Worm (Caenorhabditis elegans) whole organism, L4 larva: ENCODE results near the gene srx-112.
A peak's percentile ranks its signal among the peaks of the same experiment; 100 is the strongest.

Experiments used
- F37D6.2 ChIP-seq: sonication (generic microtip); optimal IDR thresholded peaks from 2 replicates; lab custom pipeline; 2016; ENCODE audit warnings: mild to moderate bottlenecking, missing genetic modification characterization, missing compliant biosample characterization
- F49E8.2 ChIP-seq: sonication (generic microtip); optimal IDR thresholded peaks from 2 replicates; lab custom pipeline; 2016; ENCODE audit warnings: missing compliant biosample characterization, mild to moderate bottlenecking, missing genetic modification characterization, borderline replicate concordance
- Y5F2A.4 ChIP-seq: fragments of 200-800 bp; sonication (Bioruptor generic); optimal IDR thresholded peaks from 2 replicates; lab custom pipeline; 2018; ENCODE audit warnings: mild to moderate bottlenecking, missing genetic modification characterization, missing compliant biosample characterization
- Y75B8A.6 ChIP-seq: fragments of 200-800 bp; sonication (Bioruptor generic); IDR thresholded peaks from 2 replicates; pipeline ENCODE4 v1.3.6; 2022; ENCODE audit warnings: missing genetic modification reagents, missing genetic modification characterization, missing compliant biosample characterization
- aly-2 ChIP-seq: sonication (generic microtip); optimal IDR thresholded peaks from 2 replicates; lab custom pipeline; 2018; ENCODE audit warnings: missing biosample characterization, missing genetic modification characterization
- ama-1 ChIP-seq: fragments of 150-350 bp; optimal IDR thresholded peaks from 2 replicates; lab custom pipeline; 2014; ENCODE audit warnings: inconsistent platforms, mixed read lengths
- arid-1 ChIP-seq: fragments of 200-800 bp; sonication (Bioruptor generic); conservative IDR thresholded peaks from 2 replicates; pipeline ENCODE4 v1.3.6; 2022; ENCODE audit warnings: missing genetic modification reagents, missing genetic modification characterization, missing compliant biosample characterization
- attf-4 ChIP-seq: sonication (generic microtip); optimal IDR thresholded peaks from 3 replicates; lab custom pipeline; 2017; ENCODE audit warnings: missing biosample characterization, missing genetic modification characterization
- ces-1 ChIP-seq: fragments of 150-350 bp; sonication (generic microtip); optimal IDR thresholded peaks from 4 replicates; lab custom pipeline; 2014; ENCODE audit warnings: missing biosample characterization, missing genetic modification reagents, missing genetic modification characterization
- cey-2 ChIP-seq: sonication (generic microtip); optimal IDR thresholded peaks from 3 replicates; lab custom pipeline; 2017; ENCODE audit warnings: missing genetic modification characterization, mild to moderate bottlenecking, missing compliant biosample characterization, antibody characterized with exemption, borderline replicate concordance; ENCODE audit not compliant: insufficient read depth
- daf-8 ChIP-seq: fragments of 200-800 bp; sonication (Bioruptor generic); IDR thresholded peaks from 2 replicates; pipeline ENCODE4 v1.3.6; 2022; ENCODE audit warnings: missing genetic modification characterization, missing compliant biosample characterization
- duxl-1 ChIP-seq: sonication (generic microtip); optimal IDR thresholded peaks from 2 replicates; lab custom pipeline; 2016; ENCODE audit warnings: mild to moderate bottlenecking, missing genetic modification characterization, moderate library complexity, missing compliant biosample characterization; ENCODE audit not compliant: poor library complexity
- dve-1 ChIP-seq: sonication (generic microtip); optimal IDR thresholded peaks from 2 replicates; lab custom pipeline; 2017; ENCODE audit warnings: antibody characterized with exemption, mild to moderate bottlenecking, missing genetic modification characterization, missing compliant biosample characterization; ENCODE audit not compliant: insufficient read depth
- egl-43 ChIP-seq: fragments of 200-800 bp; sonication (Bioruptor generic); IDR thresholded peaks from 2 replicates; pipeline ENCODE4 v1.3.6; 2022; ENCODE audit warnings: missing genetic modification reagents, missing genetic modification characterization, missing compliant biosample characterization
- gei-8 ChIP-seq: fragments of 200-800 bp; sonication (Bioruptor generic); optimal IDR thresholded peaks from 2 replicates; lab custom pipeline; 2018; ENCODE audit warnings: mild to moderate bottlenecking, missing genetic modification characterization, missing compliant biosample characterization
- hif-1 ChIP-seq, 2 experiments: sonication (generic microtip); optimal IDR thresholded peaks; 2 replicates each; lab custom pipeline; 2016 to 2017; ENCODE audit warnings: missing compliant biosample characterization in 2 of 2, missing genetic modification characterization in 2 of 2, missing genetic modification reagents in 2 of 2, missing genotype in 2 of 2, mild to moderate bottlenecking in 1 of 2
- hlh-11 ChIP-seq: fragments of 200-800 bp; sonication (Bioruptor generic); optimal IDR thresholded peaks from 2 replicates; lab custom pipeline; 2018; ENCODE audit warnings: mild to moderate bottlenecking, missing genetic modification characterization, missing compliant biosample characterization
- hlh-30 ChIP-seq: sonication (generic microtip); optimal IDR thresholded peaks from 2 replicates; lab custom pipeline; 2017; ENCODE audit warnings: antibody characterized with exemption, mild to moderate bottlenecking, missing genetic modification characterization, missing compliant biosample characterization; ENCODE audit not compliant: insufficient read depth
- jun-1 ChIP-seq: fragments of 150-350 bp; optimal IDR thresholded peaks from 2 replicates; lab custom pipeline; 2014; ENCODE audit warnings: missing biosample characterization, missing genetic modification reagents, missing genetic modification characterization
- lin-15B ChIP-seq: fragments of 150-350 bp; sonication (generic microtip); optimal IDR thresholded peaks from 3 replicates; lab custom pipeline; 2014; ENCODE audit warnings: missing biosample characterization, missing genetic modification characterization
- lin-29 ChIP-seq: fragments of 200-800 bp; sonication (Bioruptor generic); IDR thresholded peaks from 2 replicates; pipeline ENCODE4 v1.3.6; 2022; ENCODE audit warnings: missing genetic modification reagents, missing genetic modification characterization, missing compliant biosample characterization
- lir-3 ChIP-seq: sonication (generic microtip); optimal IDR thresholded peaks from 2 replicates; lab custom pipeline; 2016; ENCODE audit warnings: mild to moderate bottlenecking, missing genetic modification characterization, missing compliant biosample characterization
- mdl-1 ChIP-seq, 2 experiments: fragments of 150-350 bp in 1 of 2; sonication (generic microtip) in 1 of 2; optimal IDR thresholded peaks; 2 replicates each; lab custom pipeline; 2014 to 2017; ENCODE audit warnings: missing biosample characterization in 2 of 2, missing genetic modification characterization in 2 of 2
- mdt-29 ChIP-seq: fragments of 200-800 bp; sonication (Bioruptor generic); IDR thresholded peaks from 2 replicates; pipeline ENCODE4 v1.3.6; 2022; ENCODE audit warnings: missing genetic modification reagents, missing genetic modification characterization, missing compliant biosample characterization
- mep-1 ChIP-seq: fragments of 150-350 bp; sonication (generic microtip); optimal IDR thresholded peaks from 3 replicates; lab custom pipeline; 2014; ENCODE audit warnings: missing biosample characterization, missing genetic modification characterization
- mxl-2 ChIP-seq: fragments of 200-800 bp; sonication (Bioruptor generic); conservative IDR thresholded peaks from 2 replicates; pipeline ENCODE4 v1.3.6; 2022; ENCODE audit warnings: missing genetic modification reagents, missing genetic modification characterization, missing compliant biosample characterization
- mxl-3 ChIP-seq: fragments of 200-800 bp; sonication (Bioruptor generic); optimal IDR thresholded peaks from 2 replicates; lab custom pipeline; 2018; ENCODE audit warnings: mild to moderate bottlenecking, missing genetic modification characterization, missing compliant biosample characterization
- nhr-102 ChIP-seq: sonication (generic microtip); optimal IDR thresholded peaks from 2 replicates; lab custom pipeline; 2016; ENCODE audit warnings: mild to moderate bottlenecking, missing genetic modification characterization, moderate library complexity, missing compliant biosample characterization
- nhr-11 ChIP-seq: fragments of 150-350 bp; optimal IDR thresholded peaks from 2 replicates; lab custom pipeline; 2014; ENCODE audit warnings: missing biosample characterization, missing genetic modification characterization
- nhr-6 ChIP-seq: fragments of 150-350 bp; optimal IDR thresholded peaks from 2 replicates; lab custom pipeline; 2014; ENCODE audit warnings: missing biosample characterization, missing genetic modification characterization
- nhr-77 ChIP-seq: fragments of 150-350 bp; optimal IDR thresholded peaks from 2 replicates; lab custom pipeline; 2014; ENCODE audit warnings: missing biosample characterization, missing genetic modification characterization
- pha-4 ChIP-seq, 2 experiments: fragments of 150-350 bp in 1 of 2; fragments of 200-800 bp in 1 of 2; sonication (Bioruptor generic) in 1 of 2; IDR thresholded peaks in 1 of 2; optimal IDR thresholded peaks in 1 of 2; 2 replicates each; pipeline versions ENCODE4 v1.3.6 to Lab custom; 2014 to 2022; ENCODE audit warnings: missing genetic modification characterization in 2 of 2, missing genetic modification reagents in 2 of 2, missing biosample characterization in 1 of 2, missing compliant biosample characterization in 1 of 2
- php-3 ChIP-seq: fragments of 200-800 bp; sonication (Bioruptor generic); IDR thresholded peaks from 2 replicates; pipeline ENCODE4 v1.3.6; 2022; ENCODE audit warnings: missing genetic modification reagents, missing genetic modification characterization, missing compliant biosample characterization
- pqm-1 ChIP-seq: sonication (generic microtip); optimal IDR thresholded peaks from 2 replicates; lab custom pipeline; 2017; ENCODE audit warnings: missing biosample characterization, missing genetic modification characterization
- rbr-2 ChIP-seq: sonication (generic microtip); optimal IDR thresholded peaks from 2 replicates; lab custom pipeline; 2016; ENCODE audit warnings: missing genotype, missing genetic modification characterization, missing compliant biosample characterization
- set-16 ChIP-seq: fragments of 200-800 bp; sonication (Bioruptor generic); IDR thresholded peaks from 2 replicates; pipeline ENCODE4 v1.3.6; 2022; ENCODE audit warnings: missing genetic modification reagents, missing genetic modification characterization, missing compliant biosample characterization
- skn-1 ChIP-seq: fragments of 150-350 bp; optimal IDR thresholded peaks from 2 replicates; lab custom pipeline; 2014; ENCODE audit warnings: missing biosample characterization, missing genetic modification characterization
- spr-1 ChIP-seq: sonication (generic microtip); optimal IDR thresholded peaks from 2 replicates; lab custom pipeline; 2016; ENCODE audit warnings: mild to moderate bottlenecking, missing genetic modification characterization, missing compliant biosample characterization
- tra-1 ChIP-seq: fragments of 200-800 bp; sonication (Bioruptor generic); IDR thresholded peaks from 2 replicates; pipeline ENCODE4 v1.3.6; 2022; ENCODE audit warnings: missing genetic modification reagents, missing genetic modification characterization, missing compliant biosample characterization
- unc-62 ChIP-seq, 3 experiments: fragments of 150-350 bp in 1 of 3; sonication (generic microtip); optimal IDR thresholded peaks in 2 of 3; peaks in 1 of 3; 1 replicate in 1 of 3; 2 replicates in 2 of 3; lab custom pipeline; 2014 to 2017; ENCODE audit warnings: missing biosample characterization in 3 of 3, missing genetic modification characterization in 3 of 3, missing genetic modification reagents in 3 of 3, missing genotype in 1 of 3
- zfp-2 ChIP-seq: sonication (generic microtip); optimal IDR thresholded peaks from 2 replicates; lab custom pipeline; 2016; ENCODE audit warnings: mild to moderate bottlenecking, missing genetic modification characterization, missing compliant biosample characterization
- zip-11 ChIP-seq: fragments of 200-800 bp; sonication (Bioruptor generic); IDR thresholded peaks from 2 replicates; pipeline ENCODE4 v1.3.6; 2022; ENCODE audit warnings: missing genetic modification characterization, missing compliant biosample characterization
- zip-2 ChIP-seq: fragments of 150-350 bp; optimal IDR thresholded peaks from 2 replicates; lab custom pipeline; 2014; ENCODE audit warnings: missing biosample characterization, missing genetic modification characterization
- ztf-7 ChIP-seq: fragments of 150-350 bp; optimal IDR thresholded peaks from 2 replicates; lab custom pipeline; 2014; ENCODE audit warnings: missing biosample characterization, missing genetic modification characterization

srx-112 gene

ce11 chrII:3788356-3788962, 24.1 kb upstream of the srx-112 start:
- TF ChIP-seq jun-1 (tag; lab: Kevin White, UChicago) (no peak), lin-29 (GFP tag; lab: Robert Waterston, UW) (no peak), arid-1 (GFP tag; lab: Robert Waterston, UW) (no peak), php-3 (GFP tag; lab: Robert Waterston, UW) (0 out of 2 replicates have a peak, but pooled peaks have one; percentile 32), daf-8 (GFP tag; lab: Robert Waterston, UW) (no peak), Y75B8A.6 (no peak), pqm-1 (peak; percentile 15), unc-62 (GFP tag; optimal IDR thresholded peaks at IDR 0.05 in 1 of 2; lab: Kevin White, UChicago) (peak in 1 of 2 experiments; percentile 20), unc-62 (tag; optimal IDR thresholded peaks at IDR 0.05; lab: Kevin White, UChicago) (no peak), ztf-7 (no peak)

DNA sequence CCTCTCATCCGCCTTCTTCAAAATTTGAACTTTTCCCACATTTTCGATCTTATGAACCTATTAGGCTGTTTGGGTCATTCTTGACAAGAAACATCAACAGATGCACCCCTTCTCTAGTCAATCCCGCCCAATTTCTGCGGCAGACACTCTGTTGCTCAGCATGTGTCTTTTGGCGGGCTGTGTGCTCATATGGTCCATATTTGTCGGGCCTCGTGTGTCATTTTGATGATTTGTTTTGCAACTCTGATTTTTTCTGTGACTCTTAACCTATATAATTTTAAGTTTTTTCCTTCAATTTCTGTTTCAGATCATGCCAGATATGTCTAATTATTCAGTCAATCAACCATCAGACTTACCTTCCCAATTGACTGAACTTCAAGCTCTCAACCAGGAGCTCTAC, 22.8 kb upstream of the srx-112 start, which contains the start of gene T24E12.13:
Gene T24E12.13 (plus strand): TSS at position 301 of the 400 bp plus-strand sequence.
- TF ChIP-seq arid-1 (GFP tag; lab: Robert Waterston, UW) (no peak), zip-2 (tag; lab: Kevin White, UChicago) (no peak), nhr-11 (no peak), Y5F2A.4 (GFP tag; lab: Kevin White, UChicago) (no peak), mep-1 (tag; lab: Kevin White, UChicago) (no peak), lin-29 (GFP tag; lab: Robert Waterston, UW) (no peak), mxl-3 (no peak), pqm-1 (no peak), mdl-1 (tag; optimal IDR thresholded peaks at IDR 0.05; lab: Kevin White, UChicago) (no peak), attf-4 (no peak), Y75B8A.6 (no peak), tra-1 (GFP tag; lab: Robert Waterston, UW) (no peak)

- TF ChIP-seq unc-62 (GFP tag; optimal IDR thresholded peaks at IDR 0.05 in 1 of 2; lab: Kevin White, UChicago), result peak; percentile 70 to 98
- TF ChIP-seq unc-62 (tag; optimal IDR thresholded peaks at IDR 0.05; lab: Kevin White, UChicago), result no peak
- no peak for TF ChIP-seq F37D6.2
- no peak for TF ChIP-seq mxl-2 (GFP tag; lab: Robert Waterston, UW)
- peak; percentile 79 for TF ChIP-seq hlh-11 (tag; lab: Kevin White, UChicago)
- TF ChIP-seq zfp-2 (tag; lab: Kevin White, UChicago), result no peak
- no peak for TF ChIP-seq lir-3 (tag; lab: Kevin White, UChicago)
- no peak for TF ChIP-seq rbr-2 (tag; lab: Kevin White, UChicago)
- TF ChIP-seq pqm-1, result peak; percentile 100
- no peak for TF ChIP-seq spr-1
- TF ChIP-seq zip-2 (tag; lab: Kevin White, UChicago), result no peak
- peak; percentile 100 for TF ChIP-seq php-3 (GFP tag; lab: Robert Waterston, UW)
- peak; percentile 97 for TF ChIP-seq nhr-77 (tag; lab: Kevin White, UChicago)
- no peak for TF ChIP-seq set-16 (GFP tag; lab: Robert Waterston, UW)
- TF ChIP-seq gei-8 (GFP tag; lab: Kevin White, UChicago), result no peak
- no peak for TF ChIP-seq dve-1
- no peak for TF ChIP-seq hif-1 (tag; optimal IDR thresholded peaks at IDR 0.05; lab: Kevin White, UChicago)
- no peak for TF ChIP-seq ama-1
- TF ChIP-seq hlh-30, result no peak
- TF ChIP-seq mxl-3, result peak; percentile 50
- no peak for TF ChIP-seq pha-4 (GFP tag; IDR thresholded peaks at IDR 0.05; lab: Robert Waterston, UW)
- no peak for TF ChIP-seq pha-4 (tag; optimal IDR thresholded peaks at IDR 0.05; lab: Kevin White, UChicago)
- TF ChIP-seq duxl-1, result no peak
- no peak for TF ChIP-seq aly-2
- no peak for TF ChIP-seq ces-1 (GFP tag; lab: Kevin White, UChicago)
- TF ChIP-seq nhr-11, result no peak
- TF ChIP-seq zip-11 (GFP tag; lab: Robert Waterston, UW), result no peak
- TF ChIP-seq egl-43 (GFP tag; lab: Robert Waterston, UW), result no peak
- peak; percentile 100 for TF ChIP-seq nhr-6 (tag; lab: Kevin White, UChicago)
- no peak for TF ChIP-seq lin-15B
- no peak for TF ChIP-seq skn-1
- TF ChIP-seq arid-1 (GFP tag; lab: Robert Waterston, UW), result no peak
- TF ChIP-seq mdt-29 (GFP tag; lab: Robert Waterston, UW), result no peak
- no peak for TF ChIP-seq nhr-102 (tag; lab: Kevin White, UChicago)
- TF ChIP-seq F49E8.2 (tag; lab: Kevin White, UChicago), result no peak
- peak; percentile 21 for TF ChIP-seq cey-2 (tag; lab: Kevin White, UChicago)
Observed at ce11 chrII:3786538-3786937, 22.2 kb upstream of the srx-112 start.
